Worm (Caenorhabditis elegans) whole organism, early embryonic: ENCODE data around the gene grd-1.
A peak's percentile ranks its signal among the peaks of the same experiment; 100 is the strongest.

Experiments used
- B0310.2 ChIP-seq: sonication (generic microtip); optimal IDR thresholded peaks from 2 replicates; lab custom pipeline; 2016; ENCODE audit warnings: mild to moderate bottlenecking, missing genetic modification characterization, missing compliant biosample characterization
- F13C5.2 ChIP-seq: sonication (generic microtip); optimal IDR thresholded peaks from 2 replicates; lab custom pipeline; 2017; ENCODE audit warnings: mild to moderate bottlenecking, missing genetic modification characterization, inconsistent platforms, missing compliant biosample characterization
- aly-1 ChIP-seq: sonication (generic microtip); optimal IDR thresholded peaks from 2 replicates; lab custom pipeline; 2016; ENCODE audit warnings: missing genetic modification characterization, missing compliant biosample characterization
- ama-1 ChIP-seq: fragments of 150-350 bp; optimal IDR thresholded peaks from 2 replicates; lab custom pipeline; 2014
- ceh-13 ChIP-seq: fragments of 200-800 bp; sonication (Bioruptor generic); optimal IDR thresholded peaks from 2 replicates; lab custom pipeline; 2018; ENCODE audit warnings: mild to moderate bottlenecking, missing genetic modification characterization, missing compliant biosample characterization
- ceh-36 ChIP-seq: sonication (generic microtip); optimal IDR thresholded peaks from 2 replicates; lab custom pipeline; 2016; ENCODE audit warnings: missing genetic modification characterization, inconsistent platforms, missing compliant biosample characterization
- ets-7 ChIP-seq: sonication (generic microtip); optimal IDR thresholded peaks from 2 replicates; lab custom pipeline; 2016; ENCODE audit warnings: missing genotype, missing genetic modification characterization, missing compliant biosample characterization
- flt-1 ChIP-seq: fragments of 200-800 bp; sonication (Bioruptor generic); IDR thresholded peaks from 2 replicates; pipeline ENCODE4 v1.3.6; 2022; ENCODE audit warnings: missing genetic modification characterization, missing compliant biosample characterization
- hmbx-1 ChIP-seq: sonication (generic microtip); optimal IDR thresholded peaks from 2 replicates; lab custom pipeline; 2016; ENCODE audit warnings: mild to moderate bottlenecking, missing genetic modification characterization, missing compliant biosample characterization
- hmg-4 ChIP-seq: fragments of 200-800 bp; sonication (Bioruptor generic); optimal IDR thresholded peaks from 2 replicates; lab custom pipeline; 2018; ENCODE audit warnings: mild to moderate bottlenecking, missing genetic modification characterization, missing compliant biosample characterization
- hnd-1 ChIP-seq: sonication (generic microtip); optimal IDR thresholded peaks from 2 replicates; lab custom pipeline; 2016; ENCODE audit warnings: missing genetic modification characterization, missing compliant biosample characterization
- pes-1 ChIP-seq: fragments of 200-800 bp; sonication (Bioruptor generic); IDR thresholded peaks from 2 replicates; pipeline ENCODE4 v1.3.6; 2022; ENCODE audit warnings: missing genetic modification reagents, missing genetic modification characterization, missing compliant biosample characterization
- scrt-1 ChIP-seq: fragments of 200-800 bp; sonication (Bioruptor generic); IDR thresholded peaks from 2 replicates; pipeline ENCODE4 v1.3.6; 2022; ENCODE audit warnings: missing genetic modification characterization, missing compliant biosample characterization
- sea-1 ChIP-seq: fragments of 200-800 bp; sonication (Bioruptor generic); conservative IDR thresholded peaks from 2 replicates; pipeline ENCODE4 v1.3.6; 2022; ENCODE audit warnings: missing genetic modification characterization, missing compliant biosample characterization
- tbx-11 ChIP-seq: fragments of 200-800 bp; sonication (Bioruptor generic); IDR thresholded peaks from 2 replicates; pipeline ENCODE4 v1.3.6; 2022; ENCODE audit warnings: missing genetic modification characterization, missing compliant biosample characterization
- tbx-37 ChIP-seq: fragments of 200-800 bp; sonication (Bioruptor generic); conservative IDR thresholded peaks from 2 replicates; pipeline ENCODE4 v1.3.6; 2022; ENCODE audit warnings: missing genetic modification reagents, missing genetic modification characterization, missing compliant biosample characterization
- tra-4 ChIP-seq: sonication (generic microtip); optimal IDR thresholded peaks from 2 replicates; lab custom pipeline; 2017; ENCODE audit warnings: missing genetic modification characterization, missing compliant biosample characterization

grd-1 gene

DNA sequence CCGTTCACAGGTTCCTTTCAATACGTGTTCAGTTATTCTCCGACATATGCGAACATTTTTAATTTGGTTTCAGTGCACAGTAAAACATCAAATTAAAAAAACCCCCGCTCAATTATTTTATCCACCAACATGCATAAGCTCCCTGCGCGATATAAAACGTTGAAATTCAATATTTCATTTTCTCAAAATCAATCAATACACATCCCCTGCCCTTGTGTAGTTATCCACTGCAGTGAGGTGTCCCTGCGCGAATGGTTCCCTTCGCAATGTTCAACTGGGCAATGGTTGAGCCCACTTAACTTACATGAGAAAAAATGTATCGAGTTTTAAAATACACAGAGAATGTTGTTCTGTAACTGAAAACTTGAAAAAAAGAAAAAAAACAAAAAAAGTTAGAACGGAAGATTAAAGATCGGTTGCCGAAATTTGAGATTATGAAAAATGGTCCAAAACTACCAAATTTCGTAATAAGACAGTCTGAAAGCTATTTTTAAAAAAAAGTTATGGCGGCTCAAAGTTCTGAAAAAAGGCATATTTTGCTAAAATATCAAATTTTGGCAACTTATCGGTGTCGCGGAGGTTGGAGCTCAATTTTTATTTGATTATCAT, 15.2 kb upstream of the grd-1 start:
- TF ChIP-seq tbx-37 = peak; percentile 67
- TF ChIP-seq B0310.2 (tag; lab: Kevin White, UChicago) = no peak
- TF ChIP-seq scrt-1 (GFP tag; lab: Robert Waterston, UW) = peak; percentile 71
- TF ChIP-seq F13C5.2 (tag; lab: Kevin White, UChicago) = peak; percentile 98
- TF ChIP-seq ceh-36 (tag; lab: Kevin White, UChicago) = no peak
- TF ChIP-seq aly-1 = no peak
- TF ChIP-seq flt-1 (GFP tag; lab: Robert Waterston, UW) = peak; percentile 74
- no peak; the same call in none of the 2 replicates for TF ChIP-seq pes-1 (GFP tag; lab: Robert Waterston, UW)
- peak; percentile 5 for TF ChIP-seq tra-4 (tag; lab: Kevin White, UChicago)
- peak; percentile 49; the same call in 1 of the 2 replicates for TF ChIP-seq sea-1 (GFP tag; lab: Robert Waterston, UW)
- TF ChIP-seq tbx-11 (GFP tag; lab: Robert Waterston, UW) = peak; percentile 70
- no peak for TF ChIP-seq hnd-1 (tag; lab: Kevin White, UChicago)
- peak; percentile 26 for TF ChIP-seq ceh-13
- TF ChIP-seq hmg-4 (GFP tag; lab: Kevin White, UChicago) = peak; percentile 95
- TF ChIP-seq ets-7 (tag; lab: Kevin White, UChicago) = no peak
- no peak for TF ChIP-seq ama-1 (lab: Kevin White, UChicago)
- TF ChIP-seq hmbx-1 (tag; lab: Kevin White, UChicago) = no peak

DNA sequence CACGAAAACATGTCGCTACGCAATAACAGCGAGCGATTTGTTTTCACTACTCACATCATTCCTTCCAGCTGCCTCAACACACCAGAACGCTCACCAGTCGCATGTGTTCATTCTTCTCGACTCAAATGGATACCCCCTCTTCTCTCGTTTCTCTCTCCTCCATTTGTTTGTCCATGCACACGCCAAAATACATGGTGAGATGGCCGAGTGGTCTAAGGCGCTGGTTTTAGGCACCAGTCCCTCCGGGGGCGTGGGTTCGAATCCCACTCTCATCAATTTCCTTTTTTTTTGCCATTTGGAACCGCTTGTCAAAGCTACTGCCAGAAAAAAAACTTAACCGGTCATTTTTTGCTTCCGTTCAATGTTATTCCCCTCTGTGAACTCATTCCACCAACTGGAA, 13.8 kb upstream of the grd-1 start:
- TF ChIP-seq hmg-4 (GFP tag; lab: Kevin White, UChicago) = no peak
- TF ChIP-seq sea-1 (GFP tag; lab: Robert Waterston, UW) = no peak; the same call in 1 of the 2 replicates
- TF ChIP-seq aly-1 = peak; percentile 93
- TF ChIP-seq flt-1 (GFP tag; lab: Robert Waterston, UW) = peak; percentile 88
- peak; percentile 89 for TF ChIP-seq F13C5.2 (tag; lab: Kevin White, UChicago)
- peak; percentile 87 for TF ChIP-seq tbx-37
- TF ChIP-seq ceh-13 = peak; percentile 74
- TF ChIP-seq scrt-1 (GFP tag; lab: Robert Waterston, UW) = no peak; the same call in 1 of the 2 replicates
- peak; percentile 65 for TF ChIP-seq B0310.2 (tag; lab: Kevin White, UChicago)
- TF ChIP-seq hnd-1 (tag; lab: Kevin White, UChicago) = peak; percentile 67
- TF ChIP-seq hmbx-1 (tag; lab: Kevin White, UChicago) = peak; percentile 51
- TF ChIP-seq ama-1 (lab: Kevin White, UChicago) = no peak
- peak; percentile 85 for TF ChIP-seq tbx-11 (GFP tag; lab: Robert Waterston, UW)
- peak; percentile 59 for TF ChIP-seq ets-7 (tag; lab: Kevin White, UChicago)
- peak; percentile 92 for TF ChIP-seq pes-1 (GFP tag; lab: Robert Waterston, UW)
- peak; percentile 77 for TF ChIP-seq ceh-36 (tag; lab: Kevin White, UChicago)
- TF ChIP-seq tra-4 (tag; lab: Kevin White, UChicago) = peak; percentile 54

DNA sequence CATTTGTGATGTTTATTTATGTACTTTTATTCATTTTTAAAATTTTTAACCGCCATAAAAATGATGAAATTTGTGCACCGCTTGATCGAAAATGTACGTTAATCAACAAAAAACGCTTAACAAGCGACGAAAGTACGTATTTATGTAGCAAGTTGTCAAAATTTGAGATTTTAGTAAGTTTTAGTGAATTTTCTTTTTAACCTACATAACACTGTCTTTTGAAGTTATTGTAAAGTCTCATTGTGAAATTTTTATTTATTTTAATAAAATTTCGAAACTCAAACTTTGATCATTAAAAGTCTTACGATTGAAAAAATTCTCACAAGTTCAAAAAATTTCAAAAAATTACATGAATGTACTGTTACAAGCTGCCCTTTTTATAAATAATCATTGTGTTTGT, 11.9 kb upstream of the grd-1 start:
- TF ChIP-seq hnd-1 (tag; lab: Kevin White, UChicago) (no peak), sea-1 (GFP tag; lab: Robert Waterston, UW) (no peak), hmg-4 (GFP tag; lab: Kevin White, UChicago) (no peak), hmbx-1 (tag; lab: Kevin White, UChicago) (no peak), B0310.2 (tag; lab: Kevin White, UChicago) (no peak), tbx-11 (GFP tag; lab: Robert Waterston, UW) (no peak), F13C5.2 (tag; lab: Kevin White, UChicago) (no peak)

DNA sequence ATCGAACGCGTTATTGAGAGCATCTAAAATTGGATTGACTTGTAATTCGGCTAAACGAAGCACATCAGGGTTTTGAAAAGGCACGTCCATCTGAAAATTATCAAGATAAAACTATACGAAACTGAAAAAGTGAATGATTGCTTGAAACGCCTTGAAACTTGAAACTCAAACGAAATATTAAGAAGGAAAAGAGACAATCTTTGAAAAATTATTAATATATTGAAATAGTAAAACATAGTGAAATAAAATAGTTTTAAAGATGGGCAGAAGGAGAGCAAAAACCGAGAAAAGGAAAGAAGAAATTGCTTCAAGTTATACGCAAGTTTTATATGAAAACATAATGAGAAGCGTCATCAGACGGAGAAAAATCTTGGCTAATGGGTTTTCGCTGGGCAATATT, 11.2 kb upstream of the grd-1 start, which contains the start of gene W02H3.3:
W02H3.3 (minus strand) TSS at position 101 of the 400 bp plus-strand sequence.
- no peak for TF ChIP-seq ceh-13
- no peak for TF ChIP-seq F13C5.2 (tag; lab: Kevin White, UChicago)
- TF ChIP-seq hnd-1 (tag; lab: Kevin White, UChicago) = no peak
- no peak for TF ChIP-seq B0310.2 (tag; lab: Kevin White, UChicago)
- TF ChIP-seq ama-1 (lab: Kevin White, UChicago) = no peak
- TF ChIP-seq pes-1 (GFP tag; lab: Robert Waterston, UW) = no peak
- no peak for TF ChIP-seq scrt-1 (GFP tag; lab: Robert Waterston, UW)
- no peak for TF ChIP-seq tra-4 (tag; lab: Kevin White, UChicago)
- TF ChIP-seq sea-1 (GFP tag; lab: Robert Waterston, UW) = no peak
- no peak for TF ChIP-seq flt-1 (GFP tag; lab: Robert Waterston, UW)
- TF ChIP-seq hmg-4 (GFP tag; lab: Kevin White, UChicago) = no peak
- no peak for TF ChIP-seq tbx-37
- no peak for TF ChIP-seq hmbx-1 (tag; lab: Kevin White, UChicago)
- no peak for TF ChIP-seq tbx-11 (GFP tag; lab: Robert Waterston, UW)
- TF ChIP-seq ets-7 (tag; lab: Kevin White, UChicago) = no peak
- no peak for TF ChIP-seq ceh-36 (tag; lab: Kevin White, UChicago)
- TF ChIP-seq aly-1 = no peak

DNA sequence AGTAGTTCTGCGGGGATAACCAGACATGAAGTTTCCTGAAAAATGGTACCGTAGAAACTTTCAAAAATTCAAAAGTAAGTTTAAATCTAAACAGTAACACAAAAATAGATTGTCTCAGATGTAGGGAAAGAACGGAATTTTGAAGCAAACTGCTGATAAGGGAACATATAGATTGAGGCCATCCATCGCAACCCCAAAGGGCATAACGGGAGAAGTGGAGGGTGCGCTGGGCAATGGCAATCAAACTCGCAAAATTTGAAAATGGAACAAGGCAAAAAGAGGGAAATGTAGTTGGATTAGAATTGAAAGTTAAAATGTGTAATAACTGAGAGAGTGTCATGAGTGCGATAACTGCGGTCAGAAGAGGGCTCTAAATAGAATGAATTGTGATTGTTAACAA, 6.1 kb upstream of the grd-1 start:
- TF ChIP-seq ceh-36 (tag; lab: Kevin White, UChicago) (no peak), ets-7 (tag; lab: Kevin White, UChicago) (no peak), F13C5.2 (tag; lab: Kevin White, UChicago) (no peak), tra-4 (tag; lab: Kevin White, UChicago) (no peak), tbx-37 (no peak), hnd-1 (tag; lab: Kevin White, UChicago) (no peak), scrt-1 (GFP tag; lab: Robert Waterston, UW) (no peak), sea-1 (GFP tag; lab: Robert Waterston, UW) (no peak), flt-1 (GFP tag; lab: Robert Waterston, UW) (no peak), aly-1 (no peak), pes-1 (GFP tag; lab: Robert Waterston, UW) (no peak), ama-1 (lab: Kevin White, UChicago) (no peak), B0310.2 (tag; lab: Kevin White, UChicago) (no peak)

DNA sequence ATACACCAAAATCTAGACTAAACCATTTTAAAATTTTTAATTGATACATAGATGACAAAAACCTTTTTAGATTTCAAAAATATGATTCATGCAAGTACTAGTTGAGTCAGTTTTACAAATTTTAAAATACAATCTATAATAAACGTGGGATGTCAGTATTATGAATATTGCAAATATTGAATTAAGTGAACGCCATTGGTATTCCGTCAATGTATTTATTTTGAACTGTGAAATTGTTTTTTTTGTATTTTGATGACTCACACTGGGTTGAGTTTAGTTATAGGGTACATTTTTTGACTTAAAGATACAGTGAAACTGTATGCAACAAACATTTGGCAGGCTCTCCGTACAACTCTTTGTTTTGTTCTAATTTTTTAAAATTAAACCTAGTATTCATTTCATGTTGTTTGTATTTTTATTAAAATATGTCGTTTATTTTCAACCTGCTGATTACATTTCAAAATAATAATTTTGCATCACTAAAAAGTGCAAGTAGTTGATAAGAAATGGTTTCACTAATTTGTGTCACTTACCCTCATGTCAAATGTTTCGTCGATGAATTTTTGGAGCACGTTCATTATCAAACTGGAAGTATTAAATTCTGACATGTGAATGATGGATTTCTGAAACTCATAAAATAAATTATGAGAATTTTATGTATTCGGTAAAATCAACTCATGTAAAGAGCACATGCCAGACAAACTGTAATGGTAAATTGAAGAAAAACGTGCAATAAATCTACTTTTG, 4.2 kb upstream of the grd-1 start, which contains the start of gene W02H3.1:
W02H3.1 (minus strand) TSS at position 578 of the 747 bp plus-strand sequence.
- no peak for TF ChIP-seq ets-7 (tag; lab: Kevin White, UChicago)
- no peak for TF ChIP-seq tra-4 (tag; lab: Kevin White, UChicago)
- no peak for TF ChIP-seq scrt-1 (GFP tag; lab: Robert Waterston, UW)
- TF ChIP-seq B0310.2 (tag; lab: Kevin White, UChicago) = no peak
- TF ChIP-seq tbx-11 (GFP tag; lab: Robert Waterston, UW) = no peak
- TF ChIP-seq pes-1 (GFP tag; lab: Robert Waterston, UW) = no peak
- TF ChIP-seq F13C5.2 (tag; lab: Kevin White, UChicago) = no peak
- TF ChIP-seq hmg-4 (GFP tag; lab: Kevin White, UChicago) = no peak
